Fruit fly (Drosophila melanogaster): Measurements from ENCODE around the gene CG15286.

DNA sequence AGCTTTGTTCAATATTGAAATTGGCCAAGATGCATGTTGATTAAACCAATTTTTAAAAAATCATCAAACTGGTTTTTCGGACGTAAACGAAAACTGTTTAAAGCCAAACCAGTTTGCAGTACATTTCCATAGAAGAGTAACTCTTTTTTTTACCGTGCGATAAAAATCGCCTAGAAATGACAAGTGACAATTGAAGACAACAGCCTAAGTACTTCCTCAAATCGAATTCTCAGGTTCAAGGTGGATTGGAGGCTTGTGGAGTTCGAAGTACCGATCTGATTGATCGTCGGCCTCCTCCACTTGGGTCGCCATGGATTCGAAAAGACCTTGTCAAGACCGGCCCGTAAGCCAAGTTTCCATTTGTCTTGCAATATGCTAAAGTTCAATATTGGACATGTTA is 12.5 kb downstream of the CG15286 start:
- no peak for TF ChIP-seq Myc (optimal IDR thresholded peaks at IDR 0.05)
- TF ChIP-seq insv (optimal IDR thresholded peaks at IDR 0.05) = no peak
- TF ChIP-seq ttk (optimal IDR thresholded peaks at IDR 0.05) = no peak
- no peak for TF ChIP-seq psq (optimal IDR thresholded peaks at IDR 0.05)
